Worm (Caenorhabditis elegans) whole organism, L1 larva: Measurements from ENCODE around the gene Y41D4B.15.

Source experiments
- ama-1 ChIP-seq: fragments of 150-350 bp; optimal IDR thresholded peaks from 2 replicates; lab custom pipeline; 2014
- blmp-1 ChIP-seq: fragments of 150-350 bp; optimal IDR thresholded peaks from 2 replicates; lab custom pipeline; 2014; ENCODE audit warnings: missing biosample characterization, missing genetic modification characterization
- ces-1 ChIP-seq: fragments of 150-350 bp; optimal IDR thresholded peaks from 2 replicates; lab custom pipeline; 2014; ENCODE audit warnings: missing biosample characterization, missing genetic modification reagents, missing genetic modification characterization
- dpl-1 ChIP-seq, 3 experiments: fragments of 150-350 bp in 2 of 3; sonication (generic microtip) in 1 of 3; optimal IDR thresholded peaks; 2 replicates each; lab custom pipeline; 2014 to 2017; ENCODE audit warnings: missing biosample characterization in 3 of 3, missing genetic modification characterization in 3 of 3, missing genetic modification reagents in 3 of 3
- efl-1 ChIP-seq, 4 experiments: fragments of 150-350 bp; optimal IDR thresholded peaks in 3 of 4; peaks in 1 of 4; 1 replicate in 1 of 4; 2 replicates in 3 of 4; lab custom pipeline; 2014; ENCODE audit warnings: missing biosample characterization in 2 of 4, missing genetic modification characterization in 2 of 4, missing genetic modification reagents in 2 of 4
- fos-1 ChIP-seq: fragments of 150-350 bp; optimal IDR thresholded peaks from 2 replicates; lab custom pipeline; 2014; ENCODE audit warnings: missing biosample characterization, missing genetic modification characterization
- isw-1 ChIP-seq: fragments of 200-800 bp; sonication (Bioruptor generic); IDR thresholded peaks from 2 replicates; pipeline ENCODE4 v1.3.6; 2022; ENCODE audit warnings: missing genetic modification characterization, missing compliant biosample characterization
- lin-14 ChIP-seq: fragments of 200-800 bp; sonication (Bioruptor generic); optimal IDR thresholded peaks from 2 replicates; lab custom pipeline; 2018; ENCODE audit warnings: mild to moderate bottlenecking, missing genetic modification characterization, moderate library complexity, missing compliant biosample characterization
- rnt-1 ChIP-seq: sonication (generic microtip); optimal IDR thresholded peaks from 2 replicates; lab custom pipeline; 2016; ENCODE audit warnings: mild to moderate bottlenecking, missing genetic modification characterization, moderate library complexity, missing compliant biosample characterization
- tbx-2 ChIP-seq: sonication (generic microtip); optimal IDR thresholded peaks from 2 replicates; lab custom pipeline; 2016; ENCODE audit warnings: missing genetic modification characterization, missing compliant biosample characterization
- ztf-4 ChIP-seq: fragments of 150-350 bp; optimal IDR thresholded peaks from 2 replicates; lab custom pipeline; 2014; ENCODE audit warnings: missing biosample characterization, missing genetic modification characterization

ce11 chrIV:1605276-1605762, 41.4 kb downstream of the Y41D4B.15 start, which contains the start of gene Y41D4B.11:
- TF ChIP-seq efl-1 (optimal IDR thresholded peaks at IDR 0.05; lab: Kevin White, UChicago) (no peak), efl-1 (GFP tag; optimal IDR thresholded peaks at IDR 0.05 in 1 of 2; lab: Kevin White, UChicago) (no peak), ama-1 (lab: Kevin White, UChicago) (no peak), lin-14 (GFP tag; lab: Kevin White, UChicago) (no peak), ces-1 (GFP tag; lab: Kevin White, UChicago) (no peak), dpl-1 (GFP tag; optimal IDR thresholded peaks at IDR 0.05; lab: Kevin White, UChicago) (no peak), rnt-1 (tag; lab: Kevin White, UChicago) (no peak), blmp-1 (no peak), fos-1 (tag; lab: Kevin White, UChicago) (no peak), isw-1 (no peak), ztf-4 (tag; lab: Kevin White, UChicago) (no peak), tbx-2 (tag; lab: Kevin White, UChicago) (no peak)
